Worm (Caenorhabditis elegans) whole organism, mixed stage, embryonic: Measurements from ENCODE around the gene C47E8.1.

Experiments used
- M03D4.4 ChIP-seq: sonication (generic microtip); optimal IDR thresholded peaks from 2 replicates; lab custom pipeline; 2017; ENCODE audit warnings: mild to moderate bottlenecking, missing genetic modification characterization, missing compliant biosample characterization
- bed-3 ChIP-seq: fragments of 200-800 bp; sonication (Bioruptor generic); optimal IDR thresholded peaks from 3 replicates; lab custom pipeline; 2018; ENCODE audit warnings: mild to moderate bottlenecking, missing genetic modification characterization, moderate library complexity, missing compliant biosample characterization
- blmp-1 ChIP-seq: fragments of 150-350 bp; optimal IDR thresholded peaks from 2 replicates; lab custom pipeline; 2014; ENCODE audit warnings: missing biosample characterization, missing genetic modification characterization
- ceh-39 ChIP-seq: fragments of 150-350 bp; optimal IDR thresholded peaks from 2 replicates; lab custom pipeline; 2014; ENCODE audit warnings: missing biosample characterization, missing genetic modification characterization
- ceh-43 ChIP-seq: fragments of 200-800 bp; sonication (Bioruptor generic); optimal IDR thresholded peaks from 2 replicates; lab custom pipeline; 2018; ENCODE audit warnings: mild to moderate bottlenecking, missing genetic modification characterization, moderate library complexity, missing compliant biosample characterization
- ceh-83 ChIP-seq: fragments of 200-800 bp; sonication (Bioruptor generic); optimal IDR thresholded peaks from 2 replicates; lab custom pipeline; 2018; ENCODE audit warnings: mild to moderate bottlenecking, missing genetic modification characterization, missing compliant biosample characterization
- ces-1 ChIP-seq: fragments of 150-350 bp; optimal IDR thresholded peaks from 2 replicates; lab custom pipeline; 2014; ENCODE audit warnings: missing biosample characterization, missing genetic modification reagents, missing genetic modification characterization
- cnd-1 ChIP-seq: fragments of 200-800 bp; sonication (Bioruptor generic); optimal IDR thresholded peaks from 2 replicates; lab custom pipeline; 2018; ENCODE audit warnings: mild to moderate bottlenecking, missing genetic modification characterization, missing compliant biosample characterization
- drap-1 ChIP-seq: fragments of 200-800 bp; sonication (Bioruptor generic); optimal IDR thresholded peaks from 3 replicates; lab custom pipeline; 2018; ENCODE audit warnings: mild to moderate bottlenecking, missing genetic modification characterization, missing compliant biosample characterization
- elt-1 ChIP-seq: sonication (generic microtip); optimal IDR thresholded peaks from 2 replicates; lab custom pipeline; 2017; ENCODE audit warnings: missing genetic modification characterization, mild to moderate bottlenecking, missing compliant biosample characterization, antibody characterized with exemption, moderate library complexity, borderline replicate concordance; ENCODE audit not compliant: insufficient read depth
- elt-3 ChIP-seq: fragments of 150-350 bp; optimal IDR thresholded peaks from 2 replicates; lab custom pipeline; 2014; ENCODE audit warnings: missing biosample characterization, missing genetic modification characterization
- flh-1 ChIP-seq: fragments of 200-800 bp; sonication (Bioruptor generic); optimal IDR thresholded peaks from 2 replicates; lab custom pipeline; 2018; ENCODE audit warnings: mild to moderate bottlenecking, missing genetic modification characterization, moderate library complexity, missing compliant biosample characterization
- ham-2 ChIP-seq: fragments of 200-800 bp; sonication (Bioruptor generic); optimal IDR thresholded peaks from 2 replicates; lab custom pipeline; 2018; ENCODE audit warnings: mild to moderate bottlenecking, missing genetic modification characterization, missing compliant biosample characterization
- lin-32 ChIP-seq: fragments of 200-800 bp; sonication (Bioruptor generic); optimal IDR thresholded peaks from 2 replicates; lab custom pipeline; 2018; ENCODE audit warnings: mild to moderate bottlenecking, missing genetic modification characterization, missing compliant biosample characterization
- mab-5 ChIP-seq: fragments of 150-350 bp; optimal IDR thresholded peaks from 2 replicates; lab custom pipeline; 2014; ENCODE audit warnings: missing biosample characterization, missing genetic modification characterization
- mep-1 ChIP-seq: fragments of 150-350 bp; optimal IDR thresholded peaks from 2 replicates; lab custom pipeline; 2017; ENCODE audit warnings: missing biosample characterization, missing genetic modification reagents, missing genetic modification characterization, inconsistent platforms
- nhr-12 ChIP-seq: fragments of 150-350 bp; optimal IDR thresholded peaks from 2 replicates; lab custom pipeline; 2014; ENCODE audit warnings: missing biosample characterization, missing genetic modification characterization
- nhr-2 ChIP-seq: fragments of 150-350 bp; optimal IDR thresholded peaks from 2 replicates; lab custom pipeline; 2014; ENCODE audit warnings: missing biosample characterization, missing genetic modification characterization
- pha-4 ChIP-seq: fragments of 150-350 bp; optimal IDR thresholded peaks from 2 replicates; lab custom pipeline; 2018; ENCODE audit warnings: missing biosample characterization, missing genetic modification reagents, missing genetic modification characterization
- sem-2 ChIP-seq: fragments of 200-800 bp; sonication (Bioruptor generic); optimal IDR thresholded peaks from 2 replicates; lab custom pipeline; 2018; ENCODE audit warnings: mild to moderate bottlenecking, missing genetic modification characterization, missing compliant biosample characterization
- sptf-1 ChIP-seq: sonication (generic microtip); optimal IDR thresholded peaks from 2 replicates; lab custom pipeline; 2017; ENCODE audit warnings: mild to moderate bottlenecking, missing genetic modification characterization, moderate library complexity, missing compliant biosample characterization
- tbx-8 ChIP-seq: fragments of 200-800 bp; sonication (Bioruptor generic); optimal IDR thresholded peaks from 2 replicates; lab custom pipeline; 2018; ENCODE audit warnings: mild to moderate bottlenecking, missing genetic modification characterization, moderate library complexity, missing compliant biosample characterization
- unc-39 ChIP-seq: fragments of 150-350 bp; optimal IDR thresholded peaks from 2 replicates; lab custom pipeline; 2014; ENCODE audit warnings: missing biosample characterization, missing genetic modification characterization
- unc-62 ChIP-seq: fragments of 150-350 bp; optimal IDR thresholded peaks from 2 replicates; lab custom pipeline; 2014; ENCODE audit warnings: missing biosample characterization, missing genetic modification reagents, missing genetic modification characterization
- zip-8 ChIP-seq: fragments of 150-350 bp; optimal IDR thresholded peaks from 2 replicates; lab custom pipeline; 2014; ENCODE audit warnings: missing biosample characterization, missing genetic modification characterization
- ztf-11 ChIP-seq: fragments of 150-350 bp; optimal IDR thresholded peaks from 2 replicates; lab custom pipeline; 2014; ENCODE audit warnings: missing biosample characterization, missing genetic modification characterization

The C47E8.1 gene

ce11 chrV:14663006-14663405 is 2.8 kb upstream of the C47E8.1 start, which contains the start of gene C47E8.9:
C47E8.9 (plus strand) TSS chrV:14663306.
- TF ChIP-seq unc-39 (tag; lab: Kevin White, UChicago): no peak

ce11 chrV:14678298-14678697 is 12.5 kb downstream of the C47E8.1 start:
- no peak for TF ChIP-seq tbx-8 (GFP tag; lab: Kevin White, UChicago)
- TF ChIP-seq ztf-11: no peak
- TF ChIP-seq ces-1: no peak
- no peak for TF ChIP-seq flh-1 (GFP tag; lab: Kevin White, UChicago)
- no peak for TF ChIP-seq ceh-39 (tag; lab: Kevin White, UChicago)
- TF ChIP-seq blmp-1 (tag; lab: Kevin White, UChicago): no peak
- TF ChIP-seq sptf-1 (tag; lab: Kevin White, UChicago): no peak
- TF ChIP-seq unc-62: no peak
- TF ChIP-seq M03D4.4 (tag; lab: Kevin White, UChicago): no peak
- no peak for TF ChIP-seq zip-8 (tag; lab: Kevin White, UChicago)
- no peak for TF ChIP-seq elt-3 (tag; lab: Kevin White, UChicago)
- no peak for TF ChIP-seq elt-1 (tag; lab: Kevin White, UChicago)

ce11 chrV:14680014-14680413 is 14.2 kb downstream of the C47E8.1 start, which contains the start of gene C47E8.3:
C47E8.3 (plus strand) TSS chrV:14680314.
- TF ChIP-seq sem-2 (GFP tag; lab: Kevin White, UChicago): no peak
- no peak for TF ChIP-seq tbx-8 (GFP tag; lab: Kevin White, UChicago)
- no peak for TF ChIP-seq lin-32 (GFP tag; lab: Kevin White, UChicago)
- TF ChIP-seq pha-4: no peak
- TF ChIP-seq ceh-39 (tag; lab: Kevin White, UChicago): no peak
- TF ChIP-seq elt-3 (tag; lab: Kevin White, UChicago): no peak
- TF ChIP-seq sptf-1 (tag; lab: Kevin White, UChicago): no peak
- no peak for TF ChIP-seq drap-1 (GFP tag; lab: Kevin White, UChicago)
- TF ChIP-seq flh-1 (GFP tag; lab: Kevin White, UChicago): no peak
- TF ChIP-seq zip-8 (tag; lab: Kevin White, UChicago): no peak
- TF ChIP-seq cnd-1 (tag; lab: Kevin White, UChicago): no peak
- TF ChIP-seq ceh-43: no peak
- TF ChIP-seq ham-2 (GFP tag; lab: Kevin White, UChicago): no peak
- no peak for TF ChIP-seq ceh-83
- no peak for TF ChIP-seq nhr-2
- TF ChIP-seq bed-3: no peak
- TF ChIP-seq mep-1: no peak

ce11 chrV:14682870-14683269 is 17.0 kb downstream of the C47E8.1 start:
- TF ChIP-seq mep-1 (no peak), blmp-1 (tag; lab: Kevin White, UChicago) (no peak), unc-39 (tag; lab: Kevin White, UChicago) (no peak)
- TF ChIP-seq, all 35 proteins: peak for 0

- TF ChIP-seq mab-5 (tag; lab: Kevin White, UChicago): no peak
- TF ChIP-seq nhr-12 (tag; lab: Kevin White, UChicago): no peak
- TF ChIP-seq bed-3: no peak
- TF ChIP-seq zip-8 (tag; lab: Kevin White, UChicago): no peak
- no peak for TF ChIP-seq ham-2 (GFP tag; lab: Kevin White, UChicago)
- no peak for TF ChIP-seq ces-1
- TF ChIP-seq ceh-39 (tag; lab: Kevin White, UChicago): no peak
Observed at ce11 chrV:14683291-14683690, 17.5 kb downstream of the C47E8.1 start.

ce11 chrV:14683926-14684325 is 18.1 kb downstream of the C47E8.1 start:
- TF ChIP-seq zip-8 (tag; lab: Kevin White, UChicago): no peak
- TF ChIP-seq nhr-12 (tag; lab: Kevin White, UChicago): no peak
- no peak for TF ChIP-seq ceh-43
- no peak for TF ChIP-seq drap-1 (GFP tag; lab: Kevin White, UChicago)
